Fruit fly (Drosophila melanogaster): ENCODE results near the gene CG34148.

DNA sequence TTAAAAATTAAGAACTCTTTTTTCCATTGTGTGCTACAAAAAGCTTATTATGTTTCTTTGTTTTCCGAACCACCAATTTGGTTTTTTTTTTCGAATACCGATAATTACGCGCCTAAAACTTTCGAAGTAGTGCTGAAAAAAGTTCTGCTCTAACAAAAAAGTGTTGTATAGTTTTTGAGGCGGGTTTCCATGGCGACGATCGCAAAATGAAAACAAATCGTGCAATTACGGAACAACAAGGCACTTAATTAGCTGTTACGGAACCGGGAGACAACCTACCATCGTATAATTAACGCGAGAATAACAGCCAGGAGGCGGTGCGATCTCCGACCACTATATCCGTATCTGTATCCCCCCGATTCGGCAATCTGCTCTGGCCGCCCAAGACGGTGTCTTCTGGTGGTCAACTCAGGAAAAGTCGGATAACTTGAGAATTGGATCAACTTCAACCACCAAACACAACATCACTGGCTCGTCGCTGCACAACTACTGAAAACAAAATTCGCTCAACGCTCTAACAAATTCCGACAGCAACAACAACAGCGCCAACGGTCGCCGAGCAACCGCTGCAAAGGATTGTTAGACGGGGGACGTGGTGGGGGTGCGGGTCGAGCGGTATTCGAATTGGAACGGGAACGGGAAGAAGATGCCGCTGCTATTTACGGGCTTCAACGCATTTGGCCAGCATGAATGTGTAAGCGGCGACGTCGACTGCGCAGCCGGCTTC is 8.5 kb upstream of the CG34148 start, which contains the start of the genes CG6678 and dnd:
- TF ChIP-seq CG10669 (GFP tag; optimal IDR thresholded peaks at IDR 0.05) (no peak), CG8632 (GFP tag; optimal IDR thresholded peaks at IDR 0.05) (no peak), Lpt (GFP tag; optimal IDR thresholded peaks at IDR 0.05) (no peak), CG8119 (GFP tag; IDR thresholded peaks at IDR 0.05) (no peak), CG32006 (GFP tag; optimal IDR thresholded peaks at IDR 0.05) (no peak), Hr39 (GFP tag; optimal IDR thresholded peaks at IDR 0.05) (no peak), CG11902 (GFP tag; optimal IDR thresholded peaks at IDR 0.05) (no peak), Met (GFP tag; optimal IDR thresholded peaks at IDR 0.05) (no peak), CG31627 (GFP tag; optimal IDR thresholded peaks at IDR 0.05) (no peak)
